Worm (Caenorhabditis elegans) whole organism, early embryonic: ENCODE measurements around the gene F56B3.2.

Source experiments
- aly-1 ChIP-seq: sonication (generic microtip); optimal IDR thresholded peaks from 2 replicates; lab custom pipeline; 2016; ENCODE audit warnings: missing genetic modification characterization, missing compliant biosample characterization
- ama-1 ChIP-seq: fragments of 150-350 bp; optimal IDR thresholded peaks from 2 replicates; lab custom pipeline; 2014
- ceh-13 ChIP-seq: fragments of 200-800 bp; sonication (Bioruptor generic); optimal IDR thresholded peaks from 2 replicates; lab custom pipeline; 2018; ENCODE audit warnings: mild to moderate bottlenecking, missing genetic modification characterization, missing compliant biosample characterization
- ceh-36 ChIP-seq: sonication (generic microtip); optimal IDR thresholded peaks from 2 replicates; lab custom pipeline; 2016; ENCODE audit warnings: missing genetic modification characterization, inconsistent platforms, missing compliant biosample characterization
- hmbx-1 ChIP-seq: sonication (generic microtip); optimal IDR thresholded peaks from 2 replicates; lab custom pipeline; 2016; ENCODE audit warnings: mild to moderate bottlenecking, missing genetic modification characterization, missing compliant biosample characterization
- hmg-4 ChIP-seq: fragments of 200-800 bp; sonication (Bioruptor generic); optimal IDR thresholded peaks from 2 replicates; lab custom pipeline; 2018; ENCODE audit warnings: mild to moderate bottlenecking, missing genetic modification characterization, missing compliant biosample characterization
- hnd-1 ChIP-seq: sonication (generic microtip); optimal IDR thresholded peaks from 2 replicates; lab custom pipeline; 2016; ENCODE audit warnings: missing genetic modification characterization, missing compliant biosample characterization
- pes-1 ChIP-seq: fragments of 200-800 bp; sonication (Bioruptor generic); IDR thresholded peaks from 2 replicates; pipeline ENCODE4 v1.3.6; 2022; ENCODE audit warnings: missing genetic modification reagents, missing genetic modification characterization, missing compliant biosample characterization
- scrt-1 ChIP-seq: fragments of 200-800 bp; sonication (Bioruptor generic); IDR thresholded peaks from 2 replicates; pipeline ENCODE4 v1.3.6; 2022; ENCODE audit warnings: missing genetic modification characterization, missing compliant biosample characterization
- sea-1 ChIP-seq: fragments of 200-800 bp; sonication (Bioruptor generic); conservative IDR thresholded peaks from 2 replicates; pipeline ENCODE4 v1.3.6; 2022; ENCODE audit warnings: missing genetic modification characterization, missing compliant biosample characterization
- tbx-11 ChIP-seq: fragments of 200-800 bp; sonication (Bioruptor generic); IDR thresholded peaks from 2 replicates; pipeline ENCODE4 v1.3.6; 2022; ENCODE audit warnings: missing genetic modification characterization, missing compliant biosample characterization
- tra-4 ChIP-seq: sonication (generic microtip); optimal IDR thresholded peaks from 2 replicates; lab custom pipeline; 2017; ENCODE audit warnings: missing genetic modification characterization, missing compliant biosample characterization

- no peak for TF ChIP-seq pes-1
- TF ChIP-seq ama-1 (lab: Kevin White, UChicago), result no peak
- no peak for TF ChIP-seq aly-1
- no peak for TF ChIP-seq hmg-4 (GFP tag; lab: Kevin White, UChicago)
- TF ChIP-seq tra-4, result no peak
- no peak for TF ChIP-seq hmbx-1
- TF ChIP-seq ceh-36 (tag; lab: Kevin White, UChicago), result no peak
- no peak for TF ChIP-seq ceh-13 (GFP tag; lab: Kevin White, UChicago)
- TF ChIP-seq tbx-11 (GFP tag; lab: Robert Waterston, UW), result no peak
- TF ChIP-seq hnd-1 (tag; lab: Kevin White, UChicago), result no peak
- no peak for TF ChIP-seq sea-1
- no peak for TF ChIP-seq scrt-1 (GFP tag; lab: Robert Waterston, UW)
Measured at ce11 chrIV:782393-782792, 14.0 kb upstream of the F56B3.2 start.
